Fruit fly (Drosophila melanogaster) ovary, adult (tissue): Measurements from ENCODE around the gene CG4297.

ENCODE experiments used
- CG17801 ChIP-seq: fragments of 200-800 bp; optimal IDR thresholded peaks from 2 replicates; lab custom pipeline; 2019; ENCODE audit warnings: missing biosample characterization, mild to moderate bottlenecking, missing genetic modification characterization, moderate library complexity; ENCODE audit not compliant: partially characterized antibody

The CG4297 gene

DNA sequence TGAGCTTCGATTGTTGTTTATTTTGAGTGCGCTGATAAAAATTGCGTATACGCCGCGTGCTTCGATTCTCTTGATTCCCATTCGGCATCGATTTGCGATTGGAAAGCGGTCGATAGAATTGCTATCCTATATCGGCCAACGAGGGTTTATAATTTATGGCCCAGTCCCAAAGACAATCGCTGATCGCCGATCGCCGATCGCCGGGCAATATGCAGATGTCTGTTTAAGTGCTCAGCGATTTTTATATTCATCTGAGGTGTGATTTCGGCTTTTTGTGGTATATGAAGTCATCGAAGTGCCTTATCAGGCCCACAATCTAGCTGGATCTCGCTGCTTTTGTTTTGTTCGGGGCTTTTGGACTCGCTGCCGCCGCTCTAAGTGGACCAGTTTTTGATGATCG, 34.4 kb upstream of the CG4297 start:
- TF ChIP-seq CG17801 (GFP tag; lab: Kevin White, UChicago): no peak

DNA sequence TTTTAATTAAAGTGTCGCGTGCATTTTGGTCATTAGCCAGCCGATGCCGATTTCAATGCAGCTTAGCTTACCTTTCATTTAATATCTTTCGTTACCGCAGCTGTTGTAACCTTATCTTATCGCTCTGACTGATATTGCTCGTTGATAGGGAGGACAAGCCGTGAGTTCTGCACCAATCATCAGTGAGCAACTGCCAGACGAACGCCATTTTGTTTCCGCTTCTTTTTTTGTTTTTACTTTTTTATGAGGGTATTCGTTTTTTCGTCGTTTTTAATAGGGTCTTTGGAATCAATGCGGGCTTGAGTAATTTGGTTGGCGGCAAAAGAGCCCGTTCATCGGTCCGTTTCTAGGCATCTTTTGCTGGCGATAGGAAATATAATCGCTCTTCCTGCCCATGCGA, 33.0 kb upstream of the CG4297 start:
- no peak for TF ChIP-seq CG17801 (GFP tag; lab: Kevin White, UChicago)

DNA sequence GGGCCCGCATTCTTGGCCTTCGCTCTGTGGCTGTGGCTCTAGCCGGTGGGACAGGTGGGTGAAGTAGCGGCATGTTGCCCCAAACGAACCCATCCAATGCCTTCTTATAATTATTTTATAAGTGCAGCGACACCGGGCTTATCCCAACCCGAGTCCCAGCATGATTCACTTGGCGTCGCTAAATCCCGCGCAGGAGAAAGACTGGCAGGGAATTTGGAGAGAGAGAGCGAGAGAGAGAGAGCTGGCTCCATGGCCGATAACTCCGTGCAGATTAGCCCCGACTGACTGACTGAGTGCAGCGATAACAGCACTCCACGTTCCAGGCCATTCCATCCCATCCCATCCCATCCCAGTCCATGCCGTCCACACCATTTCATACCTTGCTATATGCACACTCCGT, 29.6 kb upstream of the CG4297 start:
- no peak for TF ChIP-seq CG17801 (GFP tag; lab: Kevin White, UChicago)

DNA sequence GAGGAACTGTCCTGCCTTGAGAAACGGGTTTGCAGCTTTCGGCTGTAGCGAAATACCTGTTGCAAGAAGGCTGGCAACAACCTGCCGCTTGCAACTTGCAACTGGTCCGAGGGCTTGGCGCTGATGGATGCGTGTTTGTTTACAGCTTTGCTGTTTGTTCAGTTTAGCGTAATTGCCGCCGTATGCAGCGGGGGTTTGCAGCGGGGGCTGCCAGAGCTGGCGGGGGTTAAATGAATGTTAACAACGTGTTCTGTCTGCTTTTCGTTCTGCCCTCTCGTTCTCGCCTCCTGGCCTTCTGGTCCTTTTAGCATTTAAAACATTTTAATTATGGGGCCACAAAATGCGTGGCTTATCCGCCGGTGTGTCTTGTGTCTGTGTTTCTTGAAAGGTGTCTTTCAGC, 27.9 kb upstream of the CG4297 start:
- no peak for TF ChIP-seq CG17801 (GFP tag; lab: Kevin White, UChicago)

DNA sequence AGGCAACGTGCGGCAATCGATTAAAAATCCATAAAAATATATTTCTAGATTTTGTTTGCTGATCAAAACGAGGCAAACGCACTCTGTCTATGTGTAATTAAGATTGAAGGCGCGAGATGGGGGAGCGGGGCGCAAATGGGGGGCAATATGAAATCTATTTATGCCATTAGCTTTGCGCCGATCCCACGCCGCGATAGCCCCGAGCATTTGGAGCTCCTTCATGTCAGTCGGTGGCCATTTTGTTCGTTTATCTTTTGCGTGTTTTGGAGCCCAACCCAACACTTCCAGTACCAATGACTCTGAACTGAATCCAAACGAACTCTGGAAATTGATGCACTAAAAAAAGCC, 26.4 kb upstream of the CG4297 start:
- no peak for TF ChIP-seq CG17801 (GFP tag; lab: Kevin White, UChicago)

dm6 chr2L:497657-498473, 25.9 kb upstream of the CG4297 start:
- TF ChIP-seq CG17801 (GFP tag; lab: Kevin White, UChicago): no peak

DNA sequence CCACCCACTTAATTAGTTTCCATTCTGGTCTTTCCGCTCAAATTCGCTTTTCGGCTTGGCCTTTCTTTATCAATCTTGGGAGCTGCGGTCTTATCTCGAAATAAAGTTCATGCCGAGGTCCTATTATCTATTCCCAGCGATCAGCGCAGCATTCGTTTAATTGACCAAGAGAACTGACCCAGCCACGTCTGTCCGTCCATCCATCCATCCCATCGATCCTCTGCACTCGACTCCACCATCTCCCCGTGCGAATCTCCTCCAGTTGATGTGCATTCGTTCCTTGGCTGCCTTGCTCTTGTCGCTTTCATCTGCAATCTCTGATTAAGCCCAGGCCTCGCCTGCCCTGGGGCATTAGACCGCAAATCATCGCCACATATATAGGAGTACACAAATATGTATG, 24.8 kb upstream of the CG4297 start:
- TF ChIP-seq CG17801 (GFP tag; lab: Kevin White, UChicago): no peak

DNA sequence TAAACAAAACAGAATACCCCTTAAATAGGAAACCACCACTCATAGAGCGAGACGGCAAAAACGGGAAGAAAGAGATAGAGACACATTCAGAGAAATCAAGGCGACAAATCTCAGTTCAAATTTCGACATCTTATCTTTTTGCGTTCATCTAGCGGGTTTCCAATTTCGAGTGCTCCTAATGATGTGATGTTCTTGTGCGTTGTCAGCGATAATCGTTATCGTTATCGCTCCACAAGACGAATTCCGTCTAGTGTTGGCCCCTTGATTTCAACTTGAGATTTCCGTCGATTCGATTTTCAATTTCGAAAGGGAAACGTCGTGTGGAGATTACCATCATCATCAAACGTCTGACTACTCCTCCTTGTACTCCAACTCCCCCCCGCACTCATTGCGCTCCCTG, 24.4 kb upstream of the CG4297 start:
- no peak for TF ChIP-seq CG17801 (GFP tag; lab: Kevin White, UChicago)

DNA sequence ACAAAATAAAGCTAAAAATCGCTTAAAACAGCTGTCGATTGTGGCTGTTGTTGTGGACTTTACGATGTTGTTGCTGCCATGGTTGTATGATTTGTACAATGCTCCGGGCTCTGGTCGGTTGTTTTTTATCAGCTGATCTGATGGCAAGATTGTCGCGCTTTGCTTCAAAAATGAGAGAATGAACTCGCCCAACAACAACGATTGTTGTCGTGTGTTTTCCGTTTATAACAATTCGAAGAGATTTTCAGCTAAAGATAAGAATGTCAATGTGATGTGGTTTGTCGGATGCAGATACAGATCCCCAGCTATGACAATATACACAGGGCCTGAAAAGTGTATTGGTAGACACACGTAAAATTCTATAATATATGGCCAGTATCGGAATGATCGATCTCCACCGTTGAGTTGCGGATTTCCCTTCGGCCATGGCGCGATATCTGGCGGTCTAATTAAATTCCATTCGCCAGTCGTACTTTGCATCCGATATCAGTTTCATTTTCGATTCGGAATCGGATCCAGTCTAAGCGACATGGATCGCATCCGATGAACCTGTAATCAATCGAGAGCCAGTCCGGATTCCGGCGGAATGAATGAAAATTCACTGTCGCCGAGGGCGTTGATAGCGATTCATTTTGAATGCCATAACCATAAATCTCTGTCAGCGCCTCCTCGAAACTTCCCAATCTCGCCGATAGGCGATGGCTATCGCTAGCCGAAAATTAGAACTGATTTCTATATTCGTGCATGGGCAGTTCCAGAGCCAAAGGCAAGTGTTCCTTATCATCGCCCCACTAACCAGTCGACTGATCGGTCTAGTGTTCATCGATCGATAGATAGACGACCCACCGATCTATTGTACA, 23.6 kb upstream of the CG4297 start:
- no peak for TF ChIP-seq CG17801 (GFP tag; lab: Kevin White, UChicago)

dm6 chr2L:493274-493673, 21.3 kb upstream of the CG4297 start:
- peak; percentile 21 for TF ChIP-seq CG17801 (GFP tag; lab: Kevin White, UChicago)

dm6 chr2L:492225-492624, 20.2 kb upstream of the CG4297 start:
- TF ChIP-seq CG17801 (GFP tag; lab: Kevin White, UChicago): no peak

dm6 chr2L:490150-491095, 18.4 kb upstream of the CG4297 start:
- peak; percentile 91 for TF ChIP-seq CG17801 (GFP tag; lab: Kevin White, UChicago)

DNA sequence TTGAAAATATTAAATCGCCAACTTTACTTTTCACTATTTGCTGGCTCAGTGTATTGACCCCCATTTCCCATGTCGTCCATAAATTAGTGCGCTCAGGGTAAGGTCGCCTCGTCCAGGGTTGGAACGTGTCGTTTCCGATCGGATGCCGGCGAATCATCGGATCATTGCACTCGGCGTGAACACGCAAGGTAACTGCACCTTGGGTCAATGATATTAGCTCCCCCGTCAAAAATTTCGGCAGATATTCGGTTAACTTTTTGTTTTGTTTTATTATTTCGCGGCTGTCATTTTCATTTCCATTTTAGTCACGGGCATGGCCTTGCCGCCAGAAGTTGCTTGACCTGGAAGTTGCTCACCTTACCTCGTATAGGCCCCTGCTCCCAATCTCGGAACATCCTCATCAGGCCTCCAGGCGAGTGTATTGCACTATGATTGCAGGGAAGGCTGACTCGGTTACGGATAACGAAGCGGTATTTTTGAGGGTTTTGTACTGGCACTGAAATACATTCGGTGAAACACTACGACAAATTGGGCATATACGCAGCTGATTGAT, 16.6 kb upstream of the CG4297 start:
- TF ChIP-seq CG17801 (GFP tag; lab: Kevin White, UChicago): no peak

dm6 chr2L:487719-488547, 15.9 kb upstream of the CG4297 start:
- no peak for TF ChIP-seq CG17801 (GFP tag; lab: Kevin White, UChicago)
